Fruit fly (Drosophila melanogaster) S2 (cell line): ENCODE measurements around the gene CG43338.

Experiments
- CG8478 ChIP-seq: fragments of >200 bp; optimal IDR thresholded peaks from 2 replicates; lab custom pipeline; 2018
- CTCF ChIP-seq, 2 experiments: fragments of >200 bp; optimal IDR thresholded peaks; 2 replicates each; lab custom pipeline; 2018

- TF ChIP-seq CTCF (optimal IDR thresholded peaks at IDR 0.05; lab: Kevin White, UChicago) (no peak), CG8478 (no peak)
Measured at dm6 chr2L:18676948-18677820, 6.1 kb upstream of the CG43338 start, which contains the start of the genes Mst36Fa and CG31751.
